Worm (Caenorhabditis elegans) whole organism, early embryonic: ENCODE data around the gene mrps-16.

Experiments used
- ama-1 ChIP-seq: fragments of 150-350 bp; optimal IDR thresholded peaks from 2 replicates; lab custom pipeline; 2014
- pes-1 ChIP-seq: fragments of 200-800 bp; sonication (Bioruptor generic); IDR thresholded peaks from 2 replicates; pipeline ENCODE4 v1.3.6; 2022; ENCODE audit warnings: missing genetic modification reagents, missing genetic modification characterization, missing compliant biosample characterization

DNA sequence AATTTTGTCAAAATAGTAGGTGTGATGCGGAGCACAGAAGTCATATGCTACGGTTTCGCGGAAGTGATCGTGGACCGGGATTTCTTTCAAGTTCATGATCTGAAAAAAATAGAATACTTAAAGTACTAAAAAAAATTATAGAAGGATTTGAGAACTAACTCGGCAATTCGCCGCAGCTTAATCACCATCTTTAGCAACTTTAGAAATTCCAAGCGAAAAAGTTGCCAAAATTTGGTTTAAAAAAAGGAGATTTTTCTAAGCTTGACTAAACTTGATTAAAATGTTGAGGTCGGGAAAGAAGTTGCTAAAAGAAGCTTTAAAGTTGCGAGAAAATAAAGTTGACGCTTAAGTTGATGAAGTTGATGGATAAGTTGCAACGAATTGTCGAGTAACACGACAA, 43.5 kb downstream of the mrps-16 start, which contains the start of gene ZK177.9:
- TF ChIP-seq pes-1 = no peak
- no peak for TF ChIP-seq ama-1
